Fruit fly (Drosophila melanogaster) Kc167 (cell line): ENCODE measurements around the gene CG6974.

Experiments used
- Sin3A ChIP-seq: fragments of >200 bp; optimal IDR thresholded peaks from 2 replicates; lab custom pipeline; 2018; ENCODE audit warnings: missing external identifiers
- h ChIP-seq: fragments of >200 bp; optimal IDR thresholded peaks from 3 replicates; lab custom pipeline; 2018; ENCODE audit warnings: missing external identifiers
- insv ChIP-seq: fragments of >200 bp; optimal IDR thresholded peaks from 3 replicates; lab custom pipeline; 2018; ENCODE audit warnings: missing external identifiers
- psq ChIP-seq: fragments of >200 bp; optimal IDR thresholded peaks from 2 replicates; lab custom pipeline; 2017; ENCODE audit warnings: missing external identifiers
- ttk ChIP-seq: sonication (Bioruptor generic); optimal IDR thresholded peaks from 2 replicates; lab custom pipeline; 2017; ENCODE audit warnings: missing external identifiers

DNA sequence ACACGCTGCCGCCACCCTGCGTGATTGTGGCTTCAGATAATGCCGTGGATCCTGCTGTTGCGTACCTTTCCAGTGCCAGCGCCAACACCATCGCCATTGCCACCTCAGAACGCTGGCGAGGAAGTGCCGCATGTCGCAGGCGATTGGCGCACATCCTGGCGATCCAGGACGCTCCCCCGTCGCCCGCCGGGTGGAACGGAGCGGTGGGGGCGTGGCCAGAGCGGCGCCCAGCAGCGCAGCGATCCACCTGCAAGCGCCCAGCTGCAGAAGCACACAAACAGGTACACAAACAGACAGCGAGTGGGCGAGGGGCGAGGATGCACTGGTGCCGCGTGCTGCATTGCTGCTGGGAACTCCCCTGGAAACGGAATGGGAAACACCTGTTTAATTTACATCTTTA, 21.9 kb downstream of the CG6974 start:
- TF ChIP-seq h (lab: Kevin White, UChicago), result no peak
- TF ChIP-seq ttk (lab: Kevin White, UChicago), result no peak
- no peak for TF ChIP-seq psq (lab: Kevin White, UChicago)
- TF ChIP-seq insv (lab: Kevin White, UChicago), result no peak
- TF ChIP-seq Sin3A (lab: Kevin White, UChicago), result no peak
